Worm (Caenorhabditis elegans) whole organism, L4 larva: ENCODE measurements around the gene lim-8.

ENCODE experiments used
- T20F7.1 ChIP-seq: fragments of 200-800 bp; sonication (Bioruptor generic); optimal IDR thresholded peaks from 2 replicates; lab custom pipeline; 2018; ENCODE audit warnings: mild to moderate bottlenecking, missing genetic modification characterization, missing compliant biosample characterization
- ZK337.2 ChIP-seq: fragments of 200-800 bp; sonication (Bioruptor generic); IDR thresholded peaks from 2 replicates; pipeline ENCODE4 v1.3.6; 2022; ENCODE audit warnings: missing genetic modification reagents, missing genetic modification characterization, missing compliant biosample characterization
- aha-1 ChIP-seq: fragments of 150-350 bp; peaks from one replicate; lab custom pipeline; 2014; ENCODE audit warnings: missing biosample characterization, missing genetic modification characterization
- aly-2 ChIP-seq: sonication (generic microtip); optimal IDR thresholded peaks from 2 replicates; lab custom pipeline; 2018; ENCODE audit warnings: missing biosample characterization, missing genetic modification characterization
- attf-4 ChIP-seq: sonication (generic microtip); optimal IDR thresholded peaks from 3 replicates; lab custom pipeline; 2017; ENCODE audit warnings: missing biosample characterization, missing genetic modification characterization
- ceh-32 ChIP-seq: sonication (generic microtip); optimal IDR thresholded peaks from 2 replicates; lab custom pipeline; 2016; ENCODE audit warnings: mild to moderate bottlenecking, missing genetic modification characterization, missing compliant biosample characterization; ENCODE audit not compliant: poor library complexity
- ceh-62 ChIP-seq: sonication (generic microtip); optimal IDR thresholded peaks from 2 replicates; lab custom pipeline; 2017; ENCODE audit warnings: missing biosample characterization, missing genetic modification characterization
- daf-12 ChIP-seq: fragments of 150-350 bp; optimal IDR thresholded peaks from 2 replicates; lab custom pipeline; 2014; ENCODE audit warnings: missing biosample characterization, missing genetic modification reagents, missing genetic modification characterization
- daf-16 ChIP-seq, 3 experiments: sonication (generic microtip); optimal IDR thresholded peaks; 2 replicates each; lab custom pipeline; 2016 to 2017; ENCODE audit warnings: missing genetic modification characterization in 3 of 3, missing genetic modification reagents in 3 of 3, mild to moderate bottlenecking in 2 of 3, missing compliant biosample characterization in 2 of 3, missing biosample characterization in 1 of 3, moderate library complexity in 1 of 3
- daf-19 ChIP-seq: fragments of 200-800 bp; sonication (Bioruptor generic); conservative IDR thresholded peaks from 2 replicates; pipeline ENCODE4 v1.3.6; 2022; ENCODE audit warnings: missing genetic modification characterization, missing compliant biosample characterization
- dmd-6 ChIP-seq: fragments of 200-800 bp; sonication (Bioruptor generic); IDR thresholded peaks from 2 replicates; pipeline ENCODE4 v1.3.6; 2022; ENCODE audit warnings: missing genetic modification reagents, missing genetic modification characterization, missing compliant biosample characterization
- duxl-1 ChIP-seq: sonication (generic microtip); optimal IDR thresholded peaks from 2 replicates; lab custom pipeline; 2016; ENCODE audit warnings: mild to moderate bottlenecking, missing genetic modification characterization, moderate library complexity, missing compliant biosample characterization; ENCODE audit not compliant: poor library complexity
- dve-1 ChIP-seq: sonication (generic microtip); optimal IDR thresholded peaks from 2 replicates; lab custom pipeline; 2017; ENCODE audit warnings: antibody characterized with exemption, mild to moderate bottlenecking, missing genetic modification characterization, missing compliant biosample characterization; ENCODE audit not compliant: insufficient read depth
- egl-27 ChIP-seq: sonication (generic microtip); optimal IDR thresholded peaks from 3 replicates; lab custom pipeline; 2017; ENCODE audit warnings: missing biosample characterization, missing genetic modification reagents, missing genetic modification characterization
- gei-8 ChIP-seq: fragments of 200-800 bp; sonication (Bioruptor generic); optimal IDR thresholded peaks from 2 replicates; lab custom pipeline; 2018; ENCODE audit warnings: mild to moderate bottlenecking, missing genetic modification characterization, missing compliant biosample characterization
- hif-1 ChIP-seq, 2 experiments: sonication (generic microtip); optimal IDR thresholded peaks; 2 replicates each; lab custom pipeline; 2016 to 2017; ENCODE audit warnings: missing compliant biosample characterization in 2 of 2, missing genetic modification characterization in 2 of 2, missing genetic modification reagents in 2 of 2, missing genotype in 2 of 2, mild to moderate bottlenecking in 1 of 2
- hlh-11 ChIP-seq: fragments of 200-800 bp; sonication (Bioruptor generic); optimal IDR thresholded peaks from 2 replicates; lab custom pipeline; 2018; ENCODE audit warnings: mild to moderate bottlenecking, missing genetic modification characterization, missing compliant biosample characterization
- jun-1 ChIP-seq: fragments of 150-350 bp; optimal IDR thresholded peaks from 2 replicates; lab custom pipeline; 2014; ENCODE audit warnings: missing biosample characterization, missing genetic modification reagents, missing genetic modification characterization
- lin-1 ChIP-seq: fragments of 200-800 bp; sonication (Bioruptor generic); IDR thresholded peaks from 2 replicates; pipeline ENCODE4 v1.3.6; 2022; ENCODE audit warnings: missing genetic modification reagents, missing genetic modification characterization, missing compliant biosample characterization
- lin-13 ChIP-seq: fragments of 150-350 bp; optimal IDR thresholded peaks from 2 replicates; lab custom pipeline; 2014; ENCODE audit warnings: missing biosample characterization, missing genetic modification reagents, missing genetic modification characterization
- lin-38 ChIP-seq: fragments of 200-800 bp; sonication (Bioruptor generic); IDR thresholded peaks from 2 replicates; pipeline ENCODE4 v1.3.6; 2022; ENCODE audit warnings: missing genetic modification reagents, missing genetic modification characterization, missing compliant biosample characterization
- lir-3 ChIP-seq: sonication (generic microtip); optimal IDR thresholded peaks from 2 replicates; lab custom pipeline; 2016; ENCODE audit warnings: mild to moderate bottlenecking, missing genetic modification characterization, missing compliant biosample characterization
- mdl-1 ChIP-seq, 2 experiments: fragments of 150-350 bp in 1 of 2; sonication (generic microtip) in 1 of 2; optimal IDR thresholded peaks; 2 replicates each; lab custom pipeline; 2014 to 2017; ENCODE audit warnings: missing biosample characterization in 2 of 2, missing genetic modification characterization in 2 of 2
- mep-1 ChIP-seq: fragments of 150-350 bp; sonication (generic microtip); optimal IDR thresholded peaks from 3 replicates; lab custom pipeline; 2014; ENCODE audit warnings: missing biosample characterization, missing genetic modification characterization
- mes-2 ChIP-seq: sonication (generic microtip); optimal IDR thresholded peaks from 2 replicates; lab custom pipeline; 2016; ENCODE audit warnings: missing genotype, mild to moderate bottlenecking, missing genetic modification characterization, missing compliant biosample characterization; ENCODE audit not compliant: poor library complexity, severe bottlenecking
- mxl-3 ChIP-seq: fragments of 200-800 bp; sonication (Bioruptor generic); optimal IDR thresholded peaks from 2 replicates; lab custom pipeline; 2018; ENCODE audit warnings: mild to moderate bottlenecking, missing genetic modification characterization, missing compliant biosample characterization
- nhr-10 ChIP-seq: fragments of 150-350 bp; optimal IDR thresholded peaks from 2 replicates; lab custom pipeline; 2014; ENCODE audit warnings: missing biosample characterization, missing genetic modification characterization
- nhr-102 ChIP-seq: sonication (generic microtip); optimal IDR thresholded peaks from 2 replicates; lab custom pipeline; 2016; ENCODE audit warnings: mild to moderate bottlenecking, missing genetic modification characterization, moderate library complexity, missing compliant biosample characterization
- nhr-11 ChIP-seq: fragments of 150-350 bp; optimal IDR thresholded peaks from 2 replicates; lab custom pipeline; 2014; ENCODE audit warnings: missing biosample characterization, missing genetic modification characterization
- nhr-25 ChIP-seq: sonication (generic microtip); optimal IDR thresholded peaks from 2 replicates; lab custom pipeline; 2017; ENCODE audit warnings: missing genetic modification characterization, mild to moderate bottlenecking, missing compliant biosample characterization, antibody characterized with exemption, moderate library complexity, borderline replicate concordance; ENCODE audit not compliant: insufficient read depth
- nhr-28 ChIP-seq: fragments of 150-350 bp; optimal IDR thresholded peaks from 2 replicates; lab custom pipeline; 2014; ENCODE audit warnings: missing biosample characterization, missing genetic modification characterization
- nhr-41 ChIP-seq: fragments of 200-800 bp; sonication (Bioruptor generic); IDR thresholded peaks from 2 replicates; pipeline ENCODE4 v1.3.6; 2022; ENCODE audit warnings: missing genetic modification reagents, missing genetic modification characterization, missing compliant biosample characterization
- nhr-48 ChIP-seq: sonication (generic microtip); optimal IDR thresholded peaks from 2 replicates; lab custom pipeline; 2016; ENCODE audit warnings: mild to moderate bottlenecking, missing genetic modification characterization, missing compliant biosample characterization
- nhr-77 ChIP-seq: fragments of 150-350 bp; optimal IDR thresholded peaks from 2 replicates; lab custom pipeline; 2014; ENCODE audit warnings: missing biosample characterization, missing genetic modification characterization
- pha-4 ChIP-seq, 2 experiments: fragments of 150-350 bp in 1 of 2; fragments of 200-800 bp in 1 of 2; sonication (Bioruptor generic) in 1 of 2; IDR thresholded peaks in 1 of 2; optimal IDR thresholded peaks in 1 of 2; 2 replicates each; pipeline versions ENCODE4 v1.3.6 to Lab custom; 2014 to 2022; ENCODE audit warnings: missing genetic modification characterization in 2 of 2, missing genetic modification reagents in 2 of 2, missing biosample characterization in 1 of 2, missing compliant biosample characterization in 1 of 2
- saeg-2 ChIP-seq: fragments of 200-800 bp; sonication (Bioruptor generic); IDR thresholded peaks from 2 replicates; pipeline ENCODE4 v1.3.6; 2022; ENCODE audit warnings: missing genetic modification reagents, missing genetic modification characterization, missing compliant biosample characterization
- sdz-12 ChIP-seq: fragments of 200-800 bp; sonication (Bioruptor generic); optimal IDR thresholded peaks from 2 replicates; lab custom pipeline; 2018; ENCODE audit warnings: mild to moderate bottlenecking, missing genetic modification characterization, missing compliant biosample characterization
- spr-3 ChIP-seq: fragments of 200-800 bp; sonication (Bioruptor generic); optimal IDR thresholded peaks from 2 replicates; lab custom pipeline; 2018; ENCODE audit warnings: mild to moderate bottlenecking, missing genetic modification characterization, missing compliant biosample characterization
- tag-97 ChIP-seq: fragments of 200-800 bp; sonication (Bioruptor generic); IDR thresholded peaks from 2 replicates; pipeline ENCODE4 v1.3.6; 2022; ENCODE audit warnings: missing genetic modification characterization, missing compliant biosample characterization
- tra-1 ChIP-seq: fragments of 200-800 bp; sonication (Bioruptor generic); IDR thresholded peaks from 2 replicates; pipeline ENCODE4 v1.3.6; 2022; ENCODE audit warnings: missing genetic modification reagents, missing genetic modification characterization, missing compliant biosample characterization
- unc-62 ChIP-seq, 3 experiments: fragments of 150-350 bp in 1 of 3; sonication (generic microtip); optimal IDR thresholded peaks in 2 of 3; peaks in 1 of 3; 1 replicate in 1 of 3; 2 replicates in 2 of 3; lab custom pipeline; 2014 to 2017; ENCODE audit warnings: missing biosample characterization in 3 of 3, missing genetic modification characterization in 3 of 3, missing genetic modification reagents in 3 of 3, missing genotype in 1 of 3
- zip-2 ChIP-seq: fragments of 150-350 bp; optimal IDR thresholded peaks from 2 replicates; lab custom pipeline; 2014; ENCODE audit warnings: missing biosample characterization, missing genetic modification characterization
- ztf-11 ChIP-seq: fragments of 150-350 bp; optimal IDR thresholded peaks from 2 replicates; lab custom pipeline; 2014; ENCODE audit warnings: missing biosample characterization, missing genetic modification characterization

The lim-8 gene

ce11 chrIII:6850255-6850654 lies 47.7 kb downstream of the lim-8 start, which contains the start of gene srv-1 (continued):
- TF ChIP-seq nhr-25 (tag; lab: Kevin White, UChicago) (no peak), lir-3 (no peak), unc-62 (GFP tag; optimal IDR thresholded peaks at IDR 0.05 in 1 of 2; lab: Kevin White, UChicago) (peak in 1 of 2 experiments; percentile 31), unc-62 (tag; optimal IDR thresholded peaks at IDR 0.05; lab: Kevin White, UChicago) (no peak), jun-1 (no peak), gei-8 (no peak), lin-13 (GFP tag; lab: Kevin White, UChicago) (no peak), sdz-12 (GFP tag; lab: Kevin White, UChicago) (no peak), mxl-3 (GFP tag; lab: Kevin White, UChicago) (peak; percentile 24), mes-2 (tag; lab: Kevin White, UChicago) (no peak), ceh-32 (tag; lab: Kevin White, UChicago) (no peak), dmd-6 (GFP tag; lab: Robert Waterston, UW) (peak; percentile 97), tag-97 (no peak), attf-4 (tag; lab: Kevin White, UChicago) (no peak), saeg-2 (no peak), daf-19 (GFP tag; lab: Robert Waterston, UW) (no peak), daf-12 (no peak), lin-1 (GFP tag; lab: Robert Waterston, UW) (peak; percentile 86), nhr-41 (no peak), tra-1 (GFP tag; lab: Robert Waterston, UW) (peak; percentile 74; the same call in 1 of the 2 replicates), ZK337.2 (GFP tag; lab: Robert Waterston, UW) (no peak), nhr-11 (tag; lab: Kevin White, UChicago) (no peak), nhr-28 (tag; lab: Kevin White, UChicago) (peak; percentile 75), pha-4 (GFP tag; IDR thresholded peaks at IDR 0.05; lab: Robert Waterston, UW) (no peak), pha-4 (tag; optimal IDR thresholded peaks at IDR 0.05; lab: Kevin White, UChicago) (no peak), egl-27 (tag; lab: Kevin White, UChicago) (no peak)

ce11 chrIII:6856709-6857108 lies 54.1 kb downstream of the lim-8 start, which contains the start of gene zak-1:
TSS of gene zak-1 (minus strand) at chrIII:6856809.
- no peak for TF ChIP-seq nhr-102 (tag; lab: Kevin White, UChicago)
- TF ChIP-seq aha-1, result peak; percentile 67

- TF ChIP-seq sdz-12 (GFP tag; lab: Kevin White, UChicago) (no peak), T20F7.1 (GFP tag; lab: Kevin White, UChicago) (peak; percentile 52), nhr-11 (tag; lab: Kevin White, UChicago) (peak; percentile 43), dmd-6 (GFP tag; lab: Robert Waterston, UW) (peak; percentile 73), aly-2 (tag; lab: Kevin White, UChicago) (no peak), pha-4 (GFP tag; IDR thresholded peaks at IDR 0.05; lab: Robert Waterston, UW) (no peak), pha-4 (tag; optimal IDR thresholded peaks at IDR 0.05; lab: Kevin White, UChicago) (peak; percentile 80), lin-38 (GFP tag; lab: Robert Waterston, UW) (peak; percentile 23; the same call in 1 of the 2 replicates), lin-1 (GFP tag; lab: Robert Waterston, UW) (peak; percentile 64; the same call in 1 of the 2 replicates), aha-1 (peak; percentile 74), duxl-1 (tag; lab: Kevin White, UChicago) (peak; percentile 19), mep-1 (tag; lab: Kevin White, UChicago) (peak; percentile 63), ztf-11 (no peak), nhr-28 (tag; lab: Kevin White, UChicago) (peak; percentile 71), ceh-62 (no peak), daf-16 (GFP tag; optimal IDR thresholded peaks at IDR 0.05; lab: Kevin White, UChicago) (peak in 1 of 2 experiments; percentile 44), daf-16 (tag; optimal IDR thresholded peaks at IDR 0.05; lab: Kevin White, UChicago) (peak; percentile 86), jun-1 (peak; percentile 43), spr-3 (no peak), nhr-77 (tag; lab: Kevin White, UChicago) (peak; percentile 71), zip-2 (tag; lab: Kevin White, UChicago) (peak; percentile 82), mdl-1 (tag; optimal IDR thresholded peaks at IDR 0.05; lab: Kevin White, UChicago) (peak; percentile 65 to 86), hlh-11 (tag; lab: Kevin White, UChicago) (peak; percentile 82), mxl-3 (GFP tag; lab: Kevin White, UChicago) (peak; percentile 10), tra-1 (GFP tag; lab: Robert Waterston, UW) (0 out of 2 replicates have a peak, but pooled peaks have one; percentile 15), hif-1 (tag; optimal IDR thresholded peaks at IDR 0.05; lab: Kevin White, UChicago) (peak in 1 of 2 experiments; percentile 7), nhr-48 (peak; percentile 70), nhr-10 (tag; lab: Kevin White, UChicago) (peak; percentile 69), dve-1 (tag; lab: Kevin White, UChicago) (peak; percentile 77)
Observed at ce11 chrIII:6857390-6857848, 54.8 kb downstream of the lim-8 start.
